Worm (Caenorhabditis elegans): ENCODE results near the gene M117.6.

Gene M117.6

DNA sequence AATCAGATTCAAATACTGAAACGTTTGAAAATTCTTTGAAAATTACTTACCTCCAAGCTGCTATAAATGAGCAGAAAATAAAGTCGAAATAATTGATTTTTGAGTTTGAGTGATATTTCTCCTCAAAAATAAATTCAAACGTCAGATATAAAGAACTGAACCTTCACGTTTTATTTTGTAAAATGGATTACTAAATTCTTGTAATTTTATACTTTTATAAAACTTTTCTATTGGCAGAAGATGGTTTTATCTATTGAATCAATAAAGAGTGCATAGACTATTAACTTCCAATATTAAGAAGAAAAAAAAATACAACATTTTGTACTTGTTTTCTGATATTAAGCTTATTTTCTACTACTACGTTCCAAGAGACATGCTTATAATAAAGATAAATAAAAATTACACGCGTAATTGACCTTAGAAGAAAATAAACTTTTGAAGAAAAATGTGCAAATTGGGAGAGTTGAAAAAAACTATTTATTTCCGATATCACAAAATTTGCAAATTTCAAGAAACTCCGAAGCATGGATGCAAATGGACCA is 19.9 kb upstream of the M117.6 start, which contains the start of the genes F38H4.6 and F38H4.4:
TSS of gene F38H4.6 (minus strand) at position 101 of the 542 bp plus-strand sequence.
TSS of gene F38H4.4 (plus strand) at position 492 of the 542 bp plus-strand sequence.
- no peak for TF ChIP-seq nhr-12 (tag; optimal IDR thresholded peaks at IDR 0.05)
- TF ChIP-seq alr-1 (tag; optimal IDR thresholded peaks at IDR 0.05; ENCODE audit: borderline replicate concordance), result no peak
- TF ChIP-seq ceh-88 (GFP tag; IDR thresholded peaks at IDR 0.05), result no peak
- TF ChIP-seq jun-1 (tag; optimal IDR thresholded peaks at IDR 0.05), result no peak
- no peak for TF ChIP-seq hlh-17 (GFP tag; optimal IDR thresholded peaks at IDR 0.05; ENCODE audit: borderline replicate concordance)
- no peak for TF ChIP-seq unc-130 (tag; optimal IDR thresholded peaks at IDR 0.05)
- no peak for TF ChIP-seq nhr-28 (tag; optimal IDR thresholded peaks at IDR 0.05)
- no peak for TF ChIP-seq irx-1 (tag; optimal IDR thresholded peaks at IDR 0.05)

DNA sequence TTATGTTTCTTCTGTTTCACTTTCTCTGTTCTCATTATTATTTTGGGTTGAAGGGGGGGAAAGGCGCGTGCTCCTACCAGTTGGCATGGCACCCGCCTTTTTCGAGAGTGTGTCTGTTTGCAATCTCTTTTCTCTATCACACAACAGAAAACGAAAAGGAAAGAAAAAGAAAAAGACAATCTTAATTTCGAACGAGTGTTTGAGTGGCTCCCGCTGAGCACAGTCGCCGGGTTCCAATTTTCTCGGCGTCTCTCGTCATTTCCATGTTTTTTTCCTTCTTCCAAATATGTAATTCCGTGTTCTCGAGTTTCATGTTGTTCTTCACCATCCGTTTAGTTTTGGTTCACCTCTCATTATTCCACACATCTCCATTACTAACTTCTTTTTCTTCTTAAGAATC is 14.2 kb upstream of the M117.6 start, which contains the start of gene F38H4.3:
TSS of gene F38H4.3 (plus strand) at position 301 of the 400 bp plus-strand sequence.
- no peak for TF ChIP-seq nhr-77 (tag; optimal IDR thresholded peaks at IDR 0.05)
- TF ChIP-seq fkh-8 (tag; optimal IDR thresholded peaks at IDR 0.05), result peak; percentile 7

DNA sequence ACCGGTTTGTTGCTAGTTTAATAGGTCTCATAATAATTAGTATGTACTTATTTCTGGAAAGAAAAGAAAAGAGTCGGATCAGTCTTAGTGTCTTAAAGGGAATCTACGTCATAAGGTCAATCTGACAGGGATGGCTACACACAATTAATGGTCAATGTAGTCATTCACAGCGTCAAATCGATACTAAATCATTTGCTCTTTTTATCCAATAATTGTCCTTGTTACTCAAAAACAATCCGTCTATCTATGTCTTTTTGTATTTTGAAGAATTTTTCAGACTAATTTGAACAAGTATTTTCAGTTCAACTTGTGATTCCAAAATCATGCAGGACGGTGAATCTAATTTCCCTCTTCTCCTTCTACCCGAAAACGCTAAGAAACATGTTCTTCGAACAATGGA is 10.7 kb upstream of the M117.6 start, which contains the start of gene fbxb-3:
TSS of gene fbxb-3 (plus strand) at position 301 of the 400 bp plus-strand sequence.
- TF ChIP-seq pax-3 (tag; optimal IDR thresholded peaks at IDR 0.05) (no peak), dpl-1 (GFP tag; optimal IDR thresholded peaks at IDR 0.05) (no peak), hlh-17 (GFP tag; optimal IDR thresholded peaks at IDR 0.05; ENCODE audit: borderline replicate concordance) (no peak), pqm-1 (tag; optimal IDR thresholded peaks at IDR 0.05) (no peak), blmp-1 (tag; optimal IDR thresholded peaks at IDR 0.05) (no peak), nhr-77 (tag; optimal IDR thresholded peaks at IDR 0.05) (no peak)

DNA sequence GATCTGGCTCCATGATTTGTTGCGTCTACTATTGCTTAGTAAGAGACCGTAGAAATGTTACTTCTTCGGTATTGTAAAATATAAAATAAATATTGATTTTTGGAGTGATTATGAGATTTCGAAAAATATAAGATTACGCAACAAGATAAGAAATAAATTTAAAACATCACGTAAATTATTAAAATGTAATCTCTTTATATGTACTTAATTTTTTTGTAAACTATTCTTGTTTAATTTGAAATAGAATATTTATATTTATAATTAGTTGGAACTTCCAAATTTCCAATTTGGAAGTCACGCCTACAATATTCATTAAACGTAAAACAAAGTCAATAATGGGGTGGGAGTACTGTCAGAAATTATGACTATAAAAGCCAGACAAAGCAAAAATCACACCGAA is 5.5 kb upstream of the M117.6 start, which contains the start of gene M117.4:
TSS of gene M117.4 (minus strand) at position 101 of the 400 bp plus-strand sequence.
- TF ChIP-seq sox-4 (tag; optimal IDR thresholded peaks at IDR 0.05), result no peak
- TF ChIP-seq unc-98 (GFP tag; IDR thresholded peaks at IDR 0.05), result no peak
- no peak for TF ChIP-seq nhr-71 (tag; optimal IDR thresholded peaks at IDR 0.05)
- TF ChIP-seq nhr-237 (tag; optimal IDR thresholded peaks at IDR 0.05), result no peak
- TF ChIP-seq F16B12.6 (tag; optimal IDR thresholded peaks at IDR 0.05), result no peak
- no peak for TF ChIP-seq nhr-85 (tag)
- no peak for TF ChIP-seq nhr-77 (tag; optimal IDR thresholded peaks at IDR 0.05)

DNA sequence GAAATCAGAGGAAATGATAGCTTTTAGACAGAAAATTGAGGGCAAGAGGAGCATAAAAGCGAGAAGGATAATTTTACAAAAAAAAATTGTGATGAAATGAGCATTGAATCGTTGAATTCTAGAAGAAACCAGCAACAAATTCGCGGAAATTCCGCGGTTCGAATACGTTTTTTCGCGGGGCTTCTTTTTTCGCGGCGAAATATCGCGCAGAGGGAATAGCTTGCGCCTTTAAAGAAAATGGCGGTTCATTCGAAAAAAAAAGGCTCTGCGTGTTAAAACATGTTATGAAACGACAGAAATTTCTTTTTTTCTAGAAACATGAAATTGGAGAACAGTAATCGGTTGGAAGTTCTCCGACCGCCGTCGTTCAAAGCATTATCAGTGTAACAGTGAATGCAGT is 5.5 kb downstream of the M117.6 start:
- TF ChIP-seq elt-2 (tag; optimal IDR thresholded peaks at IDR 0.05) (no peak), nhr-90 (tag; optimal IDR thresholded peaks at IDR 0.05; ENCODE audit: poor library complexity) (no peak), nhr-76 (tag; optimal IDR thresholded peaks at IDR 0.05) (no peak), nhr-19 (GFP tag; conservative IDR thresholded peaks at IDR 0.05) (peak; percentile 48), snpc-4 (tag; optimal IDR thresholded peaks at IDR 0.05) (no peak), mep-1 (tag; optimal IDR thresholded peaks at IDR 0.05) (peak; percentile 35), nhr-28 (tag; optimal IDR thresholded peaks at IDR 0.05) (no peak), C04F5.9 (tag; optimal IDR thresholded peaks at IDR 0.05) (no peak), C34B4.2 (tag; optimal IDR thresholded peaks at IDR 0.05) (no peak), swsn-7 (tag; optimal IDR thresholded peaks at IDR 0.05) (peak; percentile 55), ceh-90 (tag; optimal IDR thresholded peaks at IDR 0.05) (no peak), lin-15B (tag; optimal IDR thresholded peaks at IDR 0.05) (peak; percentile 41), mdl-1 (tag; optimal IDR thresholded peaks at IDR 0.05) (peak in 1 of 2 experiments; percentile 29), pax-3 (tag; optimal IDR thresholded peaks at IDR 0.05) (peak; percentile 38), zag-1 (tag; optimal IDR thresholded peaks at IDR 0.05) (no peak), ztf-4 (tag; optimal IDR thresholded peaks at IDR 0.05) (no peak), egl-27 (tag; optimal IDR thresholded peaks at IDR 0.05) (no peak), nhr-47 (tag; optimal IDR thresholded peaks at IDR 0.05) (peak; percentile 44), tlp-1 (tag; optimal IDR thresholded peaks at IDR 0.05) (no peak), ceh-82 (tag; optimal IDR thresholded peaks at IDR 0.05) (peak; percentile 10 to 85 (median 34)), hlh-17 (GFP tag; optimal IDR thresholded peaks at IDR 0.05; ENCODE audit: borderline replicate concordance) (no peak), ceh-8 (GFP tag; optimal IDR thresholded peaks at IDR 0.05) (no peak), lir-3 (tag; optimal IDR thresholded peaks at IDR 0.05; ENCODE audit: poor library complexity) (no peak), mab-9 (GFP tag; IDR thresholded peaks at IDR 0.05) (no peak), hlh-4 (tag; optimal IDR thresholded peaks at IDR 0.05) (no peak), mef-2 (tag; optimal IDR thresholded peaks at IDR 0.05) (no peak), unc-98 (GFP tag; IDR thresholded peaks at IDR 0.05) (no peak), dpl-1 (GFP tag; optimal IDR thresholded peaks at IDR 0.05) (peak; percentile 87 to 93 (median 89)), nhr-237 (tag; optimal IDR thresholded peaks at IDR 0.05) (no peak), sox-4 (tag; optimal IDR thresholded peaks at IDR 0.05) (no peak), jun-1 (tag; optimal IDR thresholded peaks at IDR 0.05) (no peak)
